Worm (Caenorhabditis elegans): Measurements from ENCODE around the gene K10C2.8.
A peak's percentile ranks its signal among the peaks of the same experiment; 100 is the strongest.

Gene K10C2.8

DNA sequence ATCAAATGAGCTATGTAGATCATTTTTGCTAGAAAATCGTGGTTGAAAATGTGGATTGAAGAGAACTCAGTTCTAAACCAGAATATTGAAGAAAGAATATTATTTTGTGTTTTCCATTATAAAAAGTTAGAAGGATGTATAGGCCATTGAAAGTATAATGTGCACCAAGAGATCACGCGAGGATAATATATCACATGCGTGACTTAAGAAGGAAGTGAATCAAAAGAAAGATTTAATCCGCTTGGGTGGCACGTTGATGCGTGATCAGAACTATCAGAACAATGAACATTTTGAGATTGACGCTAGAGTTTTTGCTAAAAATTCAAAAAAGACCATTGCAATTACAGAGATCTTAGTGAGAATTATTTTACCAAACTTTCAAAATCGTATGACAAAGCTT is 1.6 kb downstream of the K10C2.8 start:
- no peak for TF ChIP-seq C04F5.9 (tag; optimal IDR thresholded peaks at IDR 0.05)
- no peak for TF ChIP-seq elt-2 (tag; optimal IDR thresholded peaks at IDR 0.05)
- peak; percentile 11 for TF ChIP-seq egl-13 (tag; optimal IDR thresholded peaks at IDR 0.05)
- TF ChIP-seq nhr-71 (tag; optimal IDR thresholded peaks at IDR 0.05), result peak; percentile 11
- peak; percentile 77 for TF ChIP-seq dsc-1 (tag; optimal IDR thresholded peaks at IDR 0.05)
- peak; percentile 27 for TF ChIP-seq pax-3 (tag; optimal IDR thresholded peaks at IDR 0.05)
- TF ChIP-seq fkh-8 (tag; optimal IDR thresholded peaks at IDR 0.05), result peak; percentile 66

DNA sequence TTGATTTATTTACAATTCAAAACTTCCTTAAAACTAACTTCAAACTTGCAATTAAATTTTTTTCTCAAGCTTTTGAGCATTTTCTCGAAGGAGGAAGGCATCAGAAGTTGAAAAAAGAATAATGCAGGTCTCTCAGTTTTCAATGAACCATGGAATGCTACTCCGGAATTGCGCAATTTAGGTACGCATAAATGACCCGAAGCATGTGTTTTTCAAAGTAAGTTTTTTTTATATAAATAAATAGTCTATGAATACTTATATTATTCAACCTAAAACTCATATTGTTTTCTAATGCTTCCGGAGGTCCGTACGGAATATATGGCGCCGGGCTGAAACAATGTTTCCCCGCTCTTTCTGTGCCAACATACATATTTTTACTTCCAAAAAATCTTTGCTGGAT is 3.8 kb downstream of the K10C2.8 start, which contains the start of gene K10C2.2:
Gene K10C2.2 (minus strand): TSS at position 101 of the 400 bp plus-strand sequence.
- TF ChIP-seq efl-3 (GFP tag; optimal IDR thresholded peaks at IDR 0.05), result no peak

DNA sequence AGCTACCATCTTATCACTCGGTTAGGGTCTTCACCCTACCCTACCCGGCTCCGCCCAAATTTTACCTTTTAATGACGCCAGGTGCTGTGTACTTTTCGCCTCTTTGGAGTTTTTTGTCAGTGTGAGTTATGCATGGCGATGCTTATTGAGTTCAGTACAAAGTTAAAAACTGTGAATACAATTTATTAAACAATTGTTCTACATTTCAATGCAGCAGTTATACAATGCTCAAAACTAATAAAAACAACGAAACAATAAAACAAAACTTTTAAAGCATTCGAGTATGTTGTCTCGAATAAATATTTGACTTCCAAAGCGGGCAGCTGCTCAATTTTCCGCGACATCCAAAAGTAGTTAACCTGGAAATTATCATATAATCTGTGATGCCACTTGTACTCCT is 6.9 kb downstream of the K10C2.8 start, which contains the start of gene ctsa-2:
Gene ctsa-2 (minus strand): TSS at position 101 of the 400 bp plus-strand sequence.
- no peak for TF ChIP-seq ceh-82 (tag; optimal IDR thresholded peaks at IDR 0.05)
- TF ChIP-seq lin-15B (tag; optimal IDR thresholded peaks at IDR 0.05), result no peak
- TF ChIP-seq hpl-2 (GFP tag; optimal IDR thresholded peaks at IDR 0.05), result no peak
- no peak for TF ChIP-seq nhr-20 (tag; optimal IDR thresholded peaks at IDR 0.05)
- TF ChIP-seq zag-1 (tag; optimal IDR thresholded peaks at IDR 0.05), result no peak
- TF ChIP-seq fos-1 (tag; optimal IDR thresholded peaks at IDR 0.05), result no peak
- TF ChIP-seq C04F5.9 (tag; optimal IDR thresholded peaks at IDR 0.05), result no peak
- no peak for TF ChIP-seq unc-30 (tag; optimal IDR thresholded peaks at IDR 0.05)
- no peak for TF ChIP-seq efl-1 (optimal IDR thresholded peaks at IDR 0.05)
- peak in 1 of 2 experiments; percentile 38 for TF ChIP-seq efl-1 (GFP tag; optimal IDR thresholded peaks at IDR 0.05 in 1 of 2)

DNA sequence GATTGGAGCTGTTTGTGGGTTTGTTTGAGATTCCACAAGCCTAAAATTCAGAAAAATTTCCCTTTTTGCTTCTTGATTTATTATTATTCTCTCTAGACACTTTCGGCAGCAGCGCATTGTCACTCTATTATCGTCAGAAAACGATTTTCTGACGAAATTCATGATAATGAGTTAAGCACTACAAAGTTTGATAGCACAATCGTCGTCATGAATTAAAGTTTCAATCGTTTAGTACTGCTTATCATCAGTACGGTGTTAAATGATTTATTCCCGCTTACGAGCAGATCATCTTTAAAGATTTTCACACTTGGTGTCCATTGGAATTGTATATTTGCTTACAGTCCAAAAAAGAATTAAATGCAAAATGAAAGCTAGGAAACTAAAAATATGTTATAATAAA is 7.9 kb downstream of the K10C2.8 start:
- TF ChIP-seq unc-62 (GFP tag; optimal IDR thresholded peaks at IDR 0.05) (no peak), ceh-90 (tag; optimal IDR thresholded peaks at IDR 0.05) (no peak), elt-2 (tag; optimal IDR thresholded peaks at IDR 0.05) (peak; percentile 88)

DNA sequence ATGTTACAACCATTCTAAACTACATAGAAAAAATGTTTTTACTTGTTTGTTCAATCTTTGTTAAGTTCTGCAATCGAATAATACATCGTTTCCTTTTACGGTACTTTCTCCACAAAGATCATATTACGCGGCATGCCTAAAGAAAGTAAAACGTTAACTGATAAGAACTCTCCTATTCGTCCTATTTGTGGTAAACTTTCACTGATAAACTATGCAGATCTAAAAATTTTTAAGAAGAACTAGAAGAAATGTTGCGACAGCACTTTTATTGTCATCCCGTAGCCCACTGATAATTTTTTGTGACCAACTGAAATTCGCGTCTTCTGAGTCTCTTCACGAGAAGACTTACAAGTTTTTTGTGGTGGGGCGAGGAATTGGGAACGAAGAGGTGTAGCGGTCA is 10.3 kb downstream of the K10C2.8 start:
- no peak for TF ChIP-seq ceh-90 (tag; optimal IDR thresholded peaks at IDR 0.05)
- TF ChIP-seq unc-98 (GFP tag; IDR thresholded peaks at IDR 0.05), result no peak
- TF ChIP-seq fkh-8 (tag; optimal IDR thresholded peaks at IDR 0.05), result no peak
- peak; percentile 22 for TF ChIP-seq pqm-1 (tag; optimal IDR thresholded peaks at IDR 0.05)
- no peak for TF ChIP-seq tbx-2 (tag; optimal IDR thresholded peaks at IDR 0.05)
- no peak for TF ChIP-seq ceh-63 (GFP tag; optimal IDR thresholded peaks at IDR 0.05)
- no peak for TF ChIP-seq ztf-11 (tag; optimal IDR thresholded peaks at IDR 0.05)
- TF ChIP-seq nhr-90 (tag; optimal IDR thresholded peaks at IDR 0.05; ENCODE audit: poor library complexity), result peak; percentile 1
- TF ChIP-seq lir-3 (tag; optimal IDR thresholded peaks at IDR 0.05; ENCODE audit: poor library complexity), result no peak
- peak; percentile 5 for TF ChIP-seq lin-14 (GFP tag; optimal IDR thresholded peaks at IDR 0.05)
- no peak for TF ChIP-seq ets-5 (GFP tag; IDR thresholded peaks at IDR 0.05)
- no peak for TF ChIP-seq pax-3 (tag; optimal IDR thresholded peaks at IDR 0.05)
- peak in 1 of 2 experiments; percentile 22 for TF ChIP-seq lsy-2 (tag; optimal IDR thresholded peaks at IDR 0.05)
- TF ChIP-seq nhr-11 (tag; optimal IDR thresholded peaks at IDR 0.05), result no peak
- TF ChIP-seq snpc-4 (tag; optimal IDR thresholded peaks at IDR 0.05), result no peak
- no peak for TF ChIP-seq F16B12.6 (tag; optimal IDR thresholded peaks at IDR 0.05)
- TF ChIP-seq ceh-8 (GFP tag; optimal IDR thresholded peaks at IDR 0.05), result no peak
- peak; percentile 91 for TF ChIP-seq elt-2 (tag; optimal IDR thresholded peaks at IDR 0.05)
- TF ChIP-seq pag-3 (tag; optimal IDR thresholded peaks at IDR 0.05; ENCODE audit: borderline replicate concordance, insufficient read depth), result no peak
